Worm (Caenorhabditis elegans) whole organism, L4 larva: ENCODE results near the gene Y7A9D.1.

Experiments
- F37D6.2 ChIP-seq: sonication (generic microtip); optimal IDR thresholded peaks from 2 replicates; lab custom pipeline; 2016; ENCODE audit warnings: mild to moderate bottlenecking, missing genetic modification characterization, missing compliant biosample characterization
- F44E2.7 ChIP-seq: fragments of 200-800 bp; sonication (Bioruptor generic); IDR thresholded peaks from 2 replicates; pipeline ENCODE4 v2.1.2; 2022; ENCODE audit warnings: missing genetic modification characterization, missing compliant biosample characterization
- T26A8.4 ChIP-seq: fragments of 200-800 bp; sonication (Bioruptor generic); IDR thresholded peaks from 2 replicates; pipeline ENCODE4 v1.3.6; 2022; ENCODE audit warnings: missing genetic modification characterization, missing compliant biosample characterization
- Y105C5A.15 ChIP-seq: fragments of 200-800 bp; sonication (Bioruptor generic); IDR thresholded peaks from 2 replicates; pipeline ENCODE4 v1.3.6; 2022; ENCODE audit warnings: missing genetic modification characterization, missing compliant biosample characterization
- Y48G9A.11 ChIP-seq: fragments of 200-800 bp; sonication (Bioruptor generic); IDR thresholded peaks from 2 replicates; pipeline ENCODE4 v1.3.6; 2022; ENCODE audit warnings: missing genetic modification reagents, missing genetic modification characterization, missing compliant biosample characterization
- aha-1 ChIP-seq: fragments of 150-350 bp; peaks from one replicate; lab custom pipeline; 2014; ENCODE audit warnings: missing biosample characterization, missing genetic modification characterization
- arid-1 ChIP-seq: fragments of 200-800 bp; sonication (Bioruptor generic); conservative IDR thresholded peaks from 2 replicates; pipeline ENCODE4 v1.3.6; 2022; ENCODE audit warnings: missing genetic modification reagents, missing genetic modification characterization, missing compliant biosample characterization
- ceh-20 ChIP-seq: fragments of 200-800 bp; sonication (Bioruptor generic); IDR thresholded peaks from 2 replicates; pipeline ENCODE4 v1.3.6; 2022; ENCODE audit warnings: missing genetic modification reagents, missing genetic modification characterization, missing compliant biosample characterization
- ceh-28 ChIP-seq: fragments of 150-350 bp; optimal IDR thresholded peaks from 2 replicates; lab custom pipeline; 2014; ENCODE audit warnings: missing biosample characterization, missing genetic modification reagents, missing genetic modification characterization
- ceh-44 ChIP-seq: fragments of 200-800 bp; sonication (Bioruptor generic); IDR thresholded peaks from 2 replicates; pipeline ENCODE4 v1.3.6; 2022; ENCODE audit warnings: missing genetic modification reagents, missing genetic modification characterization, missing compliant biosample characterization
- ceh-62 ChIP-seq: sonication (generic microtip); optimal IDR thresholded peaks from 2 replicates; lab custom pipeline; 2017; ENCODE audit warnings: missing biosample characterization, missing genetic modification characterization
- ceh-82 ChIP-seq: sonication (generic microtip); optimal IDR thresholded peaks from 2 replicates; lab custom pipeline; 2017; ENCODE audit warnings: missing biosample characterization, missing genetic modification characterization
- ctbp-1 ChIP-seq: fragments of 200-800 bp; sonication (Bioruptor generic); IDR thresholded peaks from 2 replicates; pipeline ENCODE4 v1.3.6; 2022; ENCODE audit warnings: missing genetic modification reagents, missing genetic modification characterization, missing compliant biosample characterization
- daf-12 ChIP-seq: fragments of 150-350 bp; optimal IDR thresholded peaks from 2 replicates; lab custom pipeline; 2014; ENCODE audit warnings: missing biosample characterization, missing genetic modification reagents, missing genetic modification characterization
- daf-19 ChIP-seq: fragments of 200-800 bp; sonication (Bioruptor generic); conservative IDR thresholded peaks from 2 replicates; pipeline ENCODE4 v1.3.6; 2022; ENCODE audit warnings: missing genetic modification characterization, missing compliant biosample characterization
- daf-8 ChIP-seq: fragments of 200-800 bp; sonication (Bioruptor generic); IDR thresholded peaks from 2 replicates; pipeline ENCODE4 v1.3.6; 2022; ENCODE audit warnings: missing genetic modification characterization, missing compliant biosample characterization
- dmd-6 ChIP-seq: fragments of 200-800 bp; sonication (Bioruptor generic); IDR thresholded peaks from 2 replicates; pipeline ENCODE4 v1.3.6; 2022; ENCODE audit warnings: missing genetic modification reagents, missing genetic modification characterization, missing compliant biosample characterization
- duxl-1 ChIP-seq: sonication (generic microtip); optimal IDR thresholded peaks from 2 replicates; lab custom pipeline; 2016; ENCODE audit warnings: mild to moderate bottlenecking, missing genetic modification characterization, moderate library complexity, missing compliant biosample characterization; ENCODE audit not compliant: poor library complexity
- egl-43 ChIP-seq: fragments of 200-800 bp; sonication (Bioruptor generic); IDR thresholded peaks from 2 replicates; pipeline ENCODE4 v1.3.6; 2022; ENCODE audit warnings: missing genetic modification reagents, missing genetic modification characterization, missing compliant biosample characterization
- fkh-10 ChIP-seq: fragments of 150-350 bp; optimal IDR thresholded peaks from 2 replicates; lab custom pipeline; 2014; ENCODE audit warnings: missing biosample characterization, missing genetic modification reagents, missing genetic modification characterization
- fos-1 ChIP-seq: fragments of 150-350 bp; optimal IDR thresholded peaks from 2 replicates; lab custom pipeline; 2014; ENCODE audit warnings: missing biosample characterization, missing genetic modification characterization
- gei-8 ChIP-seq: fragments of 200-800 bp; sonication (Bioruptor generic); optimal IDR thresholded peaks from 2 replicates; lab custom pipeline; 2018; ENCODE audit warnings: mild to moderate bottlenecking, missing genetic modification characterization, missing compliant biosample characterization
- hif-1 ChIP-seq, 2 experiments: sonication (generic microtip); optimal IDR thresholded peaks; 2 replicates each; lab custom pipeline; 2016 to 2017; ENCODE audit warnings: missing compliant biosample characterization in 2 of 2, missing genetic modification characterization in 2 of 2, missing genetic modification reagents in 2 of 2, missing genotype in 2 of 2, mild to moderate bottlenecking in 1 of 2
- hlh-30 ChIP-seq: sonication (generic microtip); optimal IDR thresholded peaks from 2 replicates; lab custom pipeline; 2017; ENCODE audit warnings: antibody characterized with exemption, mild to moderate bottlenecking, missing genetic modification characterization, missing compliant biosample characterization; ENCODE audit not compliant: insufficient read depth
- lim-7 ChIP-seq: fragments of 200-800 bp; sonication (Bioruptor generic); IDR thresholded peaks from 2 replicates; pipeline ENCODE4 v1.3.6; 2022; ENCODE audit warnings: missing genetic modification characterization, missing compliant biosample characterization
- lin-29 ChIP-seq: fragments of 200-800 bp; sonication (Bioruptor generic); IDR thresholded peaks from 2 replicates; pipeline ENCODE4 v1.3.6; 2022; ENCODE audit warnings: missing genetic modification reagents, missing genetic modification characterization, missing compliant biosample characterization
- lin-39 ChIP-seq: fragments of 150-350 bp; optimal IDR thresholded peaks from 2 replicates; lab custom pipeline; 2014; ENCODE audit warnings: missing biosample characterization, missing genetic modification reagents, missing genetic modification characterization
- lir-3 ChIP-seq: sonication (generic microtip); optimal IDR thresholded peaks from 2 replicates; lab custom pipeline; 2016; ENCODE audit warnings: mild to moderate bottlenecking, missing genetic modification characterization, missing compliant biosample characterization
- madf-9 ChIP-seq: fragments of 200-800 bp; sonication (Bioruptor generic); conservative IDR thresholded peaks from 2 replicates; pipeline ENCODE4 v1.3.6; 2022; ENCODE audit warnings: missing genetic modification reagents, missing genetic modification characterization, missing compliant biosample characterization
- mdl-1 ChIP-seq, 2 experiments: fragments of 150-350 bp in 1 of 2; sonication (generic microtip) in 1 of 2; optimal IDR thresholded peaks; 2 replicates each; lab custom pipeline; 2014 to 2017; ENCODE audit warnings: missing biosample characterization in 2 of 2, missing genetic modification characterization in 2 of 2
- mes-2 ChIP-seq: sonication (generic microtip); optimal IDR thresholded peaks from 2 replicates; lab custom pipeline; 2016; ENCODE audit warnings: missing genotype, mild to moderate bottlenecking, missing genetic modification characterization, missing compliant biosample characterization; ENCODE audit not compliant: poor library complexity, severe bottlenecking
- mxl-2 ChIP-seq: fragments of 200-800 bp; sonication (Bioruptor generic); conservative IDR thresholded peaks from 2 replicates; pipeline ENCODE4 v1.3.6; 2022; ENCODE audit warnings: missing genetic modification reagents, missing genetic modification characterization, missing compliant biosample characterization
- nhr-10 ChIP-seq: fragments of 150-350 bp; optimal IDR thresholded peaks from 2 replicates; lab custom pipeline; 2014; ENCODE audit warnings: missing biosample characterization, missing genetic modification characterization
- nhr-28 ChIP-seq: fragments of 150-350 bp; optimal IDR thresholded peaks from 2 replicates; lab custom pipeline; 2014; ENCODE audit warnings: missing biosample characterization, missing genetic modification characterization
- nhr-41 ChIP-seq: fragments of 200-800 bp; sonication (Bioruptor generic); IDR thresholded peaks from 2 replicates; pipeline ENCODE4 v1.3.6; 2022; ENCODE audit warnings: missing genetic modification reagents, missing genetic modification characterization, missing compliant biosample characterization
- nhr-42 ChIP-seq: fragments of 200-800 bp; sonication (Bioruptor generic); IDR thresholded peaks from 2 replicates; pipeline ENCODE4 v1.3.6; 2022; ENCODE audit warnings: missing genetic modification characterization, missing compliant biosample characterization
- nhr-6 ChIP-seq: fragments of 150-350 bp; optimal IDR thresholded peaks from 2 replicates; lab custom pipeline; 2014; ENCODE audit warnings: missing biosample characterization, missing genetic modification characterization
- pqm-1 ChIP-seq: sonication (generic microtip); optimal IDR thresholded peaks from 2 replicates; lab custom pipeline; 2017; ENCODE audit warnings: missing biosample characterization, missing genetic modification characterization
- rbr-2 ChIP-seq: sonication (generic microtip); optimal IDR thresholded peaks from 2 replicates; lab custom pipeline; 2016; ENCODE audit warnings: missing genotype, missing genetic modification characterization, missing compliant biosample characterization
- saeg-2 ChIP-seq: fragments of 200-800 bp; sonication (Bioruptor generic); IDR thresholded peaks from 2 replicates; pipeline ENCODE4 v1.3.6; 2022; ENCODE audit warnings: missing genetic modification reagents, missing genetic modification characterization, missing compliant biosample characterization
- set-16 ChIP-seq: fragments of 200-800 bp; sonication (Bioruptor generic); IDR thresholded peaks from 2 replicates; pipeline ENCODE4 v1.3.6; 2022; ENCODE audit warnings: missing genetic modification reagents, missing genetic modification characterization, missing compliant biosample characterization
- skn-1 ChIP-seq: fragments of 150-350 bp; optimal IDR thresholded peaks from 2 replicates; lab custom pipeline; 2014; ENCODE audit warnings: missing biosample characterization, missing genetic modification characterization
- snpc-1.2 ChIP-seq: fragments of 200-800 bp; sonication (Bioruptor generic); IDR thresholded peaks from 2 replicates; pipeline ENCODE4 v1.3.6; 2022; ENCODE audit warnings: missing genetic modification reagents, missing genetic modification characterization, missing compliant biosample characterization
- spr-1 ChIP-seq: sonication (generic microtip); optimal IDR thresholded peaks from 2 replicates; lab custom pipeline; 2016; ENCODE audit warnings: mild to moderate bottlenecking, missing genetic modification characterization, missing compliant biosample characterization
- tra-1 ChIP-seq: fragments of 200-800 bp; sonication (Bioruptor generic); IDR thresholded peaks from 2 replicates; pipeline ENCODE4 v1.3.6; 2022; ENCODE audit warnings: missing genetic modification reagents, missing genetic modification characterization, missing compliant biosample characterization
- vab-7 ChIP-seq: fragments of 200-800 bp; sonication (Bioruptor generic); IDR thresholded peaks from 2 replicates; pipeline ENCODE4 v1.3.6; 2022; ENCODE audit warnings: missing genetic modification reagents, missing genetic modification characterization, missing compliant biosample characterization
- zag-1 ChIP-seq: fragments of 150-350 bp; optimal IDR thresholded peaks from 2 replicates; lab custom pipeline; 2014; ENCODE audit warnings: missing biosample characterization, missing genetic modification characterization
- zfp-2 ChIP-seq: sonication (generic microtip); optimal IDR thresholded peaks from 2 replicates; lab custom pipeline; 2016; ENCODE audit warnings: mild to moderate bottlenecking, missing genetic modification characterization, missing compliant biosample characterization
- zip-11 ChIP-seq: fragments of 200-800 bp; sonication (Bioruptor generic); IDR thresholded peaks from 2 replicates; pipeline ENCODE4 v1.3.6; 2022; ENCODE audit warnings: missing genetic modification characterization, missing compliant biosample characterization
- zip-2 ChIP-seq: fragments of 150-350 bp; optimal IDR thresholded peaks from 2 replicates; lab custom pipeline; 2014; ENCODE audit warnings: missing biosample characterization, missing genetic modification characterization
- ztf-7 ChIP-seq: fragments of 150-350 bp; optimal IDR thresholded peaks from 2 replicates; lab custom pipeline; 2014; ENCODE audit warnings: missing biosample characterization, missing genetic modification characterization

Gene Y7A9D.1

ce11 chrIV:16381933-16382591, at the start of gene Y7A9D.1 (continued):
- TF ChIP-seq daf-8 (GFP tag; lab: Robert Waterston, UW) = no peak
- no peak for TF ChIP-seq mxl-2 (GFP tag; lab: Robert Waterston, UW)
- no peak for TF ChIP-seq ceh-28
- TF ChIP-seq ceh-62 (tag; lab: Kevin White, UChicago) = no peak
- no peak for TF ChIP-seq tra-1 (GFP tag; lab: Robert Waterston, UW)
- TF ChIP-seq T26A8.4 (GFP tag; lab: Robert Waterston, UW) = no peak; the same call in 1 of the 2 replicates
- no peak for TF ChIP-seq ceh-20 (GFP tag; lab: Robert Waterston, UW)
- peak; percentile 83 for TF ChIP-seq ctbp-1 (GFP tag; lab: Robert Waterston, UW)
- no peak for TF ChIP-seq daf-12 (tag; lab: Kevin White, UChicago)
- no peak for TF ChIP-seq ceh-82
- TF ChIP-seq hif-1 (tag; optimal IDR thresholded peaks at IDR 0.05; lab: Kevin White, UChicago) = no peak
- peak; percentile 52 for TF ChIP-seq spr-1 (tag; lab: Kevin White, UChicago)
- TF ChIP-seq pqm-1 (tag; lab: Kevin White, UChicago) = no peak
- peak; percentile 63; the same call in 1 of the 2 replicates for TF ChIP-seq madf-9 (GFP tag; lab: Robert Waterston, UW)
- no peak for TF ChIP-seq zip-11 (GFP tag; lab: Robert Waterston, UW)
- TF ChIP-seq snpc-1.2 (GFP tag; lab: Robert Waterston, UW) = peak; percentile 99
- TF ChIP-seq Y48G9A.11 (GFP tag; lab: Robert Waterston, UW) = peak; percentile 68
- no peak for TF ChIP-seq lin-29 (GFP tag; lab: Robert Waterston, UW)
- no peak for TF ChIP-seq nhr-10 (tag; lab: Kevin White, UChicago)
- TF ChIP-seq hlh-30 = peak; percentile 63
- TF ChIP-seq nhr-41 (GFP tag; lab: Robert Waterston, UW) = no peak
- no peak for TF ChIP-seq fos-1
- TF ChIP-seq lim-7 = no peak
- peak; percentile 76 for TF ChIP-seq aha-1 (tag; lab: Kevin White, UChicago)
- TF ChIP-seq ztf-7 (tag; lab: Kevin White, UChicago) = peak; percentile 18
- no peak for TF ChIP-seq egl-43 (GFP tag; lab: Robert Waterston, UW)
- no peak for TF ChIP-seq lin-39
- TF ChIP-seq zip-2 (tag; lab: Kevin White, UChicago) = no peak
- TF ChIP-seq gei-8 (GFP tag; lab: Kevin White, UChicago) = no peak
- TF ChIP-seq daf-19 = 0 out of 2 replicates have a peak, but pooled peaks have one; percentile 15
- no peak for TF ChIP-seq lir-3 (tag; lab: Kevin White, UChicago)
- TF ChIP-seq duxl-1 (tag; lab: Kevin White, UChicago) = peak; percentile 47
- no peak for TF ChIP-seq F44E2.7 (GFP tag; lab: Robert Waterston, UW)
- TF ChIP-seq mes-2 (tag; lab: Kevin White, UChicago) = no peak
- TF ChIP-seq arid-1 (GFP tag; lab: Robert Waterston, UW) = peak; percentile 51; the same call in 1 of the 2 replicates
- no peak for TF ChIP-seq F37D6.2 (tag; lab: Kevin White, UChicago)
- TF ChIP-seq nhr-28 (tag; lab: Kevin White, UChicago) = no peak
- TF ChIP-seq fkh-10 = no peak
- TF ChIP-seq zfp-2 (tag; lab: Kevin White, UChicago) = no peak
- TF ChIP-seq skn-1 (tag; lab: Kevin White, UChicago) = no peak
- TF ChIP-seq nhr-6 (tag; lab: Kevin White, UChicago) = peak; percentile 17
- TF ChIP-seq nhr-42 = 0 out of 2 replicates have a peak, but pooled peaks have one; percentile 28
- 0 out of 2 replicates have a peak, but pooled peaks have one; percentile 4 for TF ChIP-seq Y105C5A.15 (GFP tag; lab: Robert Waterston, UW)
- TF ChIP-seq set-16 (GFP tag; lab: Robert Waterston, UW) = peak; percentile 47
- peak; percentile 62; the same call in 1 of the 2 replicates for TF ChIP-seq ceh-44 (GFP tag; lab: Robert Waterston, UW)
- no peak for TF ChIP-seq saeg-2 (GFP tag; lab: Robert Waterston, UW)
- no peak for TF ChIP-seq mdl-1 (tag; optimal IDR thresholded peaks at IDR 0.05; lab: Kevin White, UChicago)
- TF ChIP-seq zag-1 (tag; lab: Kevin White, UChicago) = no peak
- TF ChIP-seq rbr-2 (tag; lab: Kevin White, UChicago) = no peak
- TF ChIP-seq dmd-6 = no peak; the same call in 1 of the 2 replicates
- peak; percentile 70; the same call in 1 of the 2 replicates for TF ChIP-seq vab-7 (GFP tag; lab: Robert Waterston, UW)
